Worm (Caenorhabditis elegans): ENCODE results near the gene T25F10.3.

DNA sequence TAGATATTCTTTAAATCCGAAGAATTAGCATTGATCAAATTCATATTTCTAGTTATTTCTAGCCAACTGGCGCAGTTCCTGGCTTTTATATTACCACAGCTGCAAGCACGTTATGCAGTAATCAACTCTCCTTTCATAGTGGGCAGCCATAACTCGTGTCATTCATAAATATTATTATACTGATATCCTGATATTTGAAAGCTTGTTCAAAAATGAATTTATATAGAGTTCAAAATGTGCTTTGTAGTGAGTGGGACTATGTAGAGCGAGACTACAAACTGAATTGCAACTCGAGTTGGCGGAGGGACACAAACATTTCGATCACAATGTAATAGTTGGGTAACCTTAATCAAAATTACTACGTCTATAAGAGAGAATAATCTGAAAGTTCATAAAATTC, 26.8 kb downstream of the T25F10.3 start, which contains the start of gene srh-30:
- TF ChIP-seq somi-1 (GFP tag; optimal IDR thresholded peaks at IDR 0.05), result no peak
- TF ChIP-seq nfya-2 (GFP tag; IDR thresholded peaks at IDR 0.05), result no peak
- TF ChIP-seq B0261.1 (tag; optimal IDR thresholded peaks at IDR 0.05), result no peak

Data from whole organism, young adult.